Fruit fly (Drosophila melanogaster) whole organism, embryonic: ENCODE results near the gene Cpsf73.

ENCODE experiments used
- CG10209 ChIP-seq: fragments of 200-800 bp; sonication (Bioruptor generic); optimal IDR thresholded peaks from 3 replicates; lab custom pipeline; 2017; ENCODE audit warnings: missing biosample characterization, mild to moderate bottlenecking, missing genetic modification characterization, missing genetic modification reagents
- CG10959 ChIP-seq: fragments of 200-800 bp; sonication (Bioruptor generic); IDR thresholded peaks from 2 replicates; pipeline ENCODE4 v1.3.6; 2022; ENCODE audit warnings: missing biosample characterization, missing genetic modification characterization
- CG11504 ChIP-seq: fragments of 200-800 bp; sonication (Bioruptor generic); optimal IDR thresholded peaks from 3 replicates; lab custom pipeline; 2019; ENCODE audit warnings: missing biosample characterization, mild to moderate bottlenecking, missing genetic modification characterization, moderate library complexity
- CG12659 ChIP-seq: fragments of 200-800 bp; sonication (Bioruptor generic); optimal IDR thresholded peaks from 3 replicates; lab custom pipeline; 2017; ENCODE audit warnings: mild to moderate bottlenecking, missing biosample characterization, missing genetic modification reagents, missing genetic modification characterization
- CG12744 ChIP-seq: fragments of 200-800 bp; sonication (Bioruptor generic); optimal IDR thresholded peaks from 2 replicates; lab custom pipeline; 2016; ENCODE audit warnings: missing biosample characterization, missing genetic modification characterization
- CG17612 ChIP-seq: fragments of 200-800 bp; sonication (Bioruptor generic); IDR thresholded peaks from 2 replicates; pipeline ENCODE4 v1.3.6; 2022; ENCODE audit warnings: missing biosample characterization, missing genetic modification characterization
- CG18599 ChIP-seq: fragments of 200-800 bp; sonication (Bioruptor generic); optimal IDR thresholded peaks from 3 replicates; lab custom pipeline; 2017; ENCODE audit warnings: missing biosample characterization, missing genetic modification characterization, mild to moderate bottlenecking, moderate library complexity, missing genetic modification reagents
- CG2199 ChIP-seq: fragments of 200-800 bp; sonication (Bioruptor generic); IDR thresholded peaks from 3 replicates; pipeline ENCODE4 v1.3.6; 2022; ENCODE audit warnings: missing biosample characterization, missing genetic modification characterization
- CG31388 ChIP-seq: fragments of 200-800 bp; sonication (Bioruptor generic); optimal IDR thresholded peaks from 2 replicates; lab custom pipeline; 2016; ENCODE audit warnings: missing biosample characterization, missing genetic modification characterization
- CG34376 ChIP-seq: fragments of 200-800 bp; sonication (Bioruptor generic); optimal IDR thresholded peaks from 2 replicates; lab custom pipeline; 2018; ENCODE audit warnings: missing biosample characterization, mild to moderate bottlenecking, missing genetic modification characterization
- CG3726 ChIP-seq: fragments of 200-800 bp; sonication (Bioruptor generic); IDR thresholded peaks from 3 replicates; pipeline ENCODE4, ENCODE4 v1.3.6; 2022; ENCODE audit warnings: missing biosample characterization, missing genetic modification characterization
- CG4854 ChIP-seq: fragments of 200-800 bp; sonication (Bioruptor generic); optimal IDR thresholded peaks from 2 replicates; lab custom pipeline; 2016; ENCODE audit warnings: missing biosample characterization, missing genetic modification characterization, inconsistent platforms
- CG6689 ChIP-seq: fragments of 200-800 bp; sonication (Bioruptor generic); IDR thresholded peaks from 2 replicates; pipeline ENCODE4 v1.3.6; 2022; ENCODE audit warnings: missing biosample characterization, missing genetic modification characterization
- CG6813 ChIP-seq: fragments of 200-800 bp; sonication (Bioruptor generic); optimal IDR thresholded peaks from 2 replicates; lab custom pipeline; 2017; ENCODE audit warnings: missing biosample characterization, missing genetic modification characterization, mild to moderate bottlenecking, moderate library complexity, missing genetic modification reagents
- CG7372 ChIP-seq: fragments of 200-800 bp; sonication (Bioruptor generic); IDR thresholded peaks from 2 replicates; pipeline ENCODE4 v1.3.6; 2022; ENCODE audit warnings: missing biosample characterization, missing genetic modification characterization
- CG8765 ChIP-seq: fragments of 200-800 bp; sonication (Bioruptor generic); IDR thresholded peaks from 2 replicates; pipeline ENCODE4 v1.3.6; 2022; ENCODE audit warnings: missing biosample characterization, missing genetic modification characterization
- D ChIP-seq, 2 experiments: fragments of 200-800 bp in 1 of 2; fragments of >200 bp in 1 of 2; sonication (Bioruptor generic) in 1 of 2; optimal IDR thresholded peaks; 2 replicates in 1 of 2; 3 replicates in 1 of 2; lab custom pipeline; 2017; ENCODE audit warnings: mild to moderate bottlenecking in 1 of 2, missing biosample characterization in 1 of 2, missing genetic modification characterization in 1 of 2, missing genetic modification reagents in 1 of 2
- D19A ChIP-seq: fragments of 200-800 bp; optimal IDR thresholded peaks from 3 replicates; lab custom pipeline; 2019; ENCODE audit warnings: missing biosample characterization, mild to moderate bottlenecking, missing genetic modification characterization, moderate library complexity
- Dbx ChIP-seq: fragments of 200-800 bp; sonication (Bioruptor generic); IDR thresholded peaks from 3 replicates; pipeline ENCODE4 v1.3.6; 2022; ENCODE audit warnings: missing biosample characterization, missing genetic modification characterization
- Doc3 ChIP-seq: fragments of 200-800 bp; sonication (Bioruptor generic); IDR thresholded peaks from 3 replicates; pipeline ENCODE4 v1.3.6; 2022; ENCODE audit warnings: missing biosample characterization, missing genetic modification characterization; ENCODE audit not compliant: partially characterized antibody
- HLHmδ ChIP-seq: fragments of 200-800 bp; sonication (Bioruptor generic); optimal IDR thresholded peaks from 2 replicates; lab custom pipeline; 2018; ENCODE audit warnings: missing biosample characterization, mild to moderate bottlenecking, missing genetic modification characterization, moderate library complexity
- Hr39 ChIP-seq: fragments of >200 bp; optimal IDR thresholded peaks from 2 replicates; lab custom pipeline; 2017
- Hr51 ChIP-seq, 2 experiments: fragments of 200-800 bp; sonication (Bioruptor generic); optimal IDR thresholded peaks; 2 replicates in 1 of 2; 3 replicates in 1 of 2; lab custom pipeline; 2016 to 2018; ENCODE audit warnings: missing biosample characterization in 2 of 2, missing genetic modification characterization in 2 of 2, mild to moderate bottlenecking in 1 of 2, moderate library complexity in 1 of 2
- Lpt ChIP-seq: fragments of >200 bp; optimal IDR thresholded peaks from 2 replicates; lab custom pipeline; 2018; ENCODE audit warnings: missing biosample characterization, missing genetic modification characterization
- Trl ChIP-seq, 3 experiments: fragments of >200 bp in 2 of 3; fragments of 200-800 bp in 1 of 3; sonication (Bioruptor generic) in 1 of 3; optimal IDR thresholded peaks; 2 replicates in 1 of 3; 3 replicates in 2 of 3; lab custom pipeline; 2016 to 2017; ENCODE audit warnings: missing biosample characterization in 1 of 3, missing genetic modification characterization in 1 of 3
- Xbp1 ChIP-seq: fragments of 200-800 bp; sonication (Bioruptor generic); optimal IDR thresholded peaks from 3 replicates; lab custom pipeline; 2016; ENCODE audit warnings: missing biosample characterization, mild to moderate bottlenecking, missing genetic modification characterization
- chinmo ChIP-seq: fragments of 200-800 bp; sonication (Bioruptor generic); IDR thresholded peaks from 4 replicates; pipeline ENCODE4 v1.3.6; 2022; ENCODE audit warnings: missing biosample characterization, missing genetic modification characterization; ENCODE audit not compliant: partially characterized antibody
- corto ChIP-seq: fragments of 200-800 bp; sonication (Bioruptor generic); optimal IDR thresholded peaks from 2 replicates; lab custom pipeline; 2016; ENCODE audit warnings: missing biosample characterization, mild to moderate bottlenecking, missing genetic modification characterization, moderate library complexity
- dmrt99B ChIP-seq: fragments of 200-800 bp; sonication (Bioruptor generic); optimal IDR thresholded peaks from 2 replicates; lab custom pipeline; 2018; ENCODE audit warnings: missing biosample characterization, mild to moderate bottlenecking, missing genetic modification characterization, moderate library complexity
- esg ChIP-seq: fragments of 200-800 bp; sonication (Bioruptor generic); conservative IDR thresholded peaks from 2 replicates; pipeline ENCODE4 v1.3.6; 2022; ENCODE audit warnings: missing biosample characterization, missing genetic modification characterization
- exex ChIP-seq: fragments of 200-800 bp; sonication (Bioruptor generic); optimal IDR thresholded peaks from 4 replicates; lab custom pipeline; 2018; ENCODE audit warnings: missing biosample characterization, mild to moderate bottlenecking, missing genetic modification characterization, moderate library complexity
- fru ChIP-seq: fragments of >200 bp; optimal IDR thresholded peaks from 2 replicates; lab custom pipeline; 2017
- gcm ChIP-seq: fragments of 200-800 bp; sonication (Bioruptor generic); optimal IDR thresholded peaks from 2 replicates; lab custom pipeline; 2019; ENCODE audit warnings: missing biosample characterization, mild to moderate bottlenecking, missing genetic modification characterization, moderate library complexity
- grau ChIP-seq: fragments of 200-800 bp; optimal IDR thresholded peaks from 3 replicates; lab custom pipeline; 2019; ENCODE audit warnings: missing biosample characterization, mild to moderate bottlenecking, missing genetic modification characterization, moderate library complexity
- grn ChIP-seq: fragments of 200-800 bp; sonication (Bioruptor generic); optimal IDR thresholded peaks from 3 replicates; lab custom pipeline; 2017; ENCODE audit warnings: missing biosample characterization, missing genetic modification characterization
- gsb ChIP-seq: fragments of 200-800 bp; sonication (Bioruptor generic); IDR thresholded peaks from 2 replicates; pipeline ENCODE4 v1.3.6; 2022; ENCODE audit warnings: missing biosample characterization, missing genetic modification characterization
- kni ChIP-seq: fragments of 200-800 bp; sonication (Bioruptor generic); optimal IDR thresholded peaks from 3 replicates; lab custom pipeline; 2017; ENCODE audit warnings: mild to moderate bottlenecking, missing biosample characterization, missing genetic modification reagents, missing genetic modification characterization
- lab ChIP-seq: fragments of 200-800 bp; sonication (Bioruptor generic); optimal IDR thresholded peaks from 3 replicates; lab custom pipeline; 2017; ENCODE audit warnings: missing biosample characterization, missing genetic modification characterization, mild to moderate bottlenecking, moderate library complexity, missing genetic modification reagents
- mam ChIP-seq: fragments of 200-800 bp; sonication (Bioruptor generic); optimal IDR thresholded peaks from 3 replicates; lab custom pipeline; 2016; ENCODE audit warnings: missing biosample characterization, missing genetic modification characterization
- prd ChIP-seq, 3 experiments: fragments of >200 bp in 2 of 3; fragments of 200-800 bp in 1 of 3; sonication (Bioruptor generic) in 1 of 3; optimal IDR thresholded peaks in 2 of 3; IDR thresholded peaks in 1 of 3; 2 replicates in 2 of 3; 3 replicates in 1 of 3; pipeline versions ENCODE4 v1.3.6 to Lab custom; 2017 to 2022; ENCODE audit warnings: missing biosample characterization in 1 of 3, missing genetic modification characterization in 1 of 3
- sd ChIP-seq: fragments of 200-800 bp; sonication (Bioruptor generic); optimal IDR thresholded peaks from 3 replicates; lab custom pipeline; 2018; ENCODE audit warnings: missing biosample characterization, mild to moderate bottlenecking, missing genetic modification characterization, moderate library complexity
- tgo ChIP-seq: fragments of 200-800 bp; sonication (Bioruptor generic); IDR thresholded peaks from 3 replicates; pipeline ENCODE4 v1.3.6; 2022; ENCODE audit warnings: missing biosample characterization, missing genetic modification characterization
- tll ChIP-seq, 2 experiments: fragments of 200-800 bp in 1 of 2; fragments of >200 bp in 1 of 2; sonication (Bioruptor generic) in 1 of 2; optimal IDR thresholded peaks; 2 replicates each; lab custom pipeline; 2017 to 2019; ENCODE audit warnings: missing biosample characterization in 2 of 2, missing genetic modification characterization in 2 of 2, mild to moderate bottlenecking in 1 of 2, moderate library complexity in 1 of 2
- trem ChIP-seq: fragments of 200-800 bp; optimal IDR thresholded peaks from 3 replicates; lab custom pipeline; 2019; ENCODE audit warnings: missing biosample characterization, mild to moderate bottlenecking, missing genetic modification characterization, moderate library complexity
- ttk ChIP-seq: fragments of 200-800 bp; sonication (Bioruptor generic); IDR thresholded peaks from 2 replicates; pipeline ENCODE4 v2.1.2; 2022; ENCODE audit warnings: missing biosample characterization, missing genetic modification characterization
- vfl ChIP-seq: fragments of 200-800 bp; sonication (Bioruptor generic); optimal IDR thresholded peaks from 2 replicates; lab custom pipeline; 2016; ENCODE audit warnings: missing biosample characterization, missing genetic modification characterization
- yki ChIP-seq: fragments of >200 bp; optimal IDR thresholded peaks from 3 replicates; lab custom pipeline; 2018
- zfh2 ChIP-seq: fragments of 200-800 bp; sonication (Bioruptor generic); optimal IDR thresholded peaks from 2 replicates; lab custom pipeline; 2016; ENCODE audit warnings: missing biosample characterization, missing genetic modification characterization

Gene Cpsf73

DNA sequence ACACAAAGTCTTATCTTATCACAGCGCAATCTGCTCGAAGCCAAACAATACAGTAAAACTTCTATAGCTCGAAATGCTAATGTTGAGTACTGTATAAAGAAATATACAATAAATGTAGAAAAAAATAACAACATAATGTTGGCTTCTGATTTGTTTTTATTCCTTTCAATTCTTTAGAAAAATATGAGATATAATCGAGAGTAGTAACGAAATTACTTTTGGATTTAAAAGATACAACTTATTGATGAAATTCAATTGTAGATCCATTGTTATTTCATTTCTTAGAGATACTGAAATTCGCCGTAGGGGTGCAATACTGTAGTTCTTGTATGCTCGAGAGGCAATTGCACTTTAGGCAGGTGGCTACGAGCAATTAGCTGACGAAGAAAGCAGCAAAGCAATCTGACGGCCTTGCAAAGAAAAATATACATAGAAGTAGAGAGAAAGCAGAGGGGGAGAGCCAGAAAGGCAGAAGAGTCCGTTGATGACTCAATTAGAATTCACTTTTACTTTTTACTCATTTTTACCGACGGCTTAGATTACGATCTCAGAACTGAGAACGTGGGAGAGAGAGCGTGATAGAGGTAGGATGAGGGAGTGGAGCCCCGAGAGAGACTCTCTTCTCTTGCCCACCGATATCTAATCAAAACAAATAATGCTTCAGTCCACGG lies 7.2 kb upstream of the Cpsf73 start (continued):
- TF ChIP-seq CG12659 (GFP tag; lab: Kevin White, UChicago), result no peak
- no peak for TF ChIP-seq Doc3 (GFP tag; lab: Robert Waterston, UW)
- TF ChIP-seq CG17612 (GFP tag; lab: Robert Waterston, UW), result no peak
- no peak for TF ChIP-seq CG10959
- TF ChIP-seq kni (GFP tag; lab: Kevin White, UChicago), result no peak
- no peak for TF ChIP-seq Hr39
- peak; percentile 44 for TF ChIP-seq corto
- peak; percentile 2 for TF ChIP-seq CG10209 (GFP tag; lab: Kevin White, UChicago)
- TF ChIP-seq Xbp1, result peak; percentile 27
- 0 out of 2 replicates have a peak, but pooled peaks have one; percentile 32 for TF ChIP-seq CG7372 (GFP tag; lab: Robert Waterston, UW)
- TF ChIP-seq CG31388 (GFP tag; lab: Kevin White, UChicago), result no peak
- no peak for TF ChIP-seq HLHmδ
- TF ChIP-seq trem (tag; lab: Kevin White, UChicago), result peak; percentile 7
- no peak for TF ChIP-seq gsb (GFP tag; lab: Robert Waterston, UW)
- no peak for TF ChIP-seq sd (tag; lab: Kevin White, UChicago)
- TF ChIP-seq CG12744 (GFP tag; lab: Kevin White, UChicago), result no peak
- TF ChIP-seq CG18599, result peak; percentile 20
- TF ChIP-seq D (optimal IDR thresholded peaks at IDR 0.05; lab: Kevin White, UChicago), result no peak
- TF ChIP-seq D (GFP tag; optimal IDR thresholded peaks at IDR 0.05; lab: Kevin White, UChicago), result no peak
- no peak for TF ChIP-seq yki (lab: Kevin White, UChicago)
- no peak for TF ChIP-seq prd (optimal IDR thresholded peaks at IDR 0.05; lab: Kevin White, UChicago)
- TF ChIP-seq prd (GFP tag; IDR thresholded peaks at IDR 0.05; lab: Robert Waterston, UW), result peak; percentile 51
- peak; percentile 80 for TF ChIP-seq dmrt99B (tag; lab: Kevin White, UChicago)
- TF ChIP-seq grn (GFP tag; lab: Kevin White, UChicago), result peak; percentile 85
- 0 out of 2 replicates have a peak, but pooled peaks have one; percentile 20 for TF ChIP-seq esg (GFP tag; lab: Robert Waterston, UW)
- TF ChIP-seq tll (GFP tag; optimal IDR thresholded peaks at IDR 0.05; lab: Kevin White, UChicago), result no peak
- TF ChIP-seq mam (GFP tag; lab: Kevin White, UChicago), result peak; percentile 6
- peak; percentile 24 for TF ChIP-seq CG6813
- peak; percentile 58 for TF ChIP-seq CG11504 (tag; lab: Kevin White, UChicago)
- no peak for TF ChIP-seq CG2199 (GFP tag; lab: Robert Waterston, UW)
- TF ChIP-seq grau (tag; lab: Kevin White, UChicago), result peak; percentile 93
- TF ChIP-seq chinmo (GFP tag; lab: Robert Waterston, UW), result 0 out of 4 replicates have a peak, but pooled peaks have one; percentile 19
- no peak for TF ChIP-seq exex (tag; lab: Kevin White, UChicago)
- TF ChIP-seq CG34376 (GFP tag; lab: Kevin White, UChicago), result no peak
- peak in 1 of 2 experiments; percentile 57 for TF ChIP-seq Hr51 (GFP tag; optimal IDR thresholded peaks at IDR 0.05; lab: Kevin White, UChicago)
- TF ChIP-seq zfh2, result peak; percentile 5
- TF ChIP-seq CG8765 (GFP tag; lab: Robert Waterston, UW), result no peak
- TF ChIP-seq lab (GFP tag; lab: Kevin White, UChicago), result no peak
- TF ChIP-seq gcm, result peak; percentile 51
- peak; percentile 27; the same call in 1 of the 2 replicates for TF ChIP-seq CG6689 (GFP tag; lab: Robert Waterston, UW)
- TF ChIP-seq vfl (GFP tag; lab: Kevin White, UChicago), result no peak
- peak; percentile 16 for TF ChIP-seq D19A (tag; lab: Kevin White, UChicago)
- no peak for TF ChIP-seq fru (lab: Kevin White, UChicago)
- TF ChIP-seq ttk, result 0 out of 2 replicates have a peak, but pooled peaks have one; percentile 29
- no peak for TF ChIP-seq CG4854 (GFP tag; lab: Kevin White, UChicago)
- no peak for TF ChIP-seq Lpt
- no peak for TF ChIP-seq Dbx (GFP tag; lab: Robert Waterston, UW)
- TF ChIP-seq tgo (GFP tag; lab: Robert Waterston, UW), result no peak
- TF ChIP-seq Trl (optimal IDR thresholded peaks at IDR 0.05; lab: Kevin White, UChicago), result peak; percentile 79 to 80
- TF ChIP-seq Trl (GFP tag; optimal IDR thresholded peaks at IDR 0.05; lab: Kevin White, UChicago), result no peak
- no peak for TF ChIP-seq CG3726 (GFP tag; lab: Robert Waterston, UW)
